Worm (Caenorhabditis elegans) whole organism, L4 larva: ENCODE results near the gene C25E10.4.

ENCODE experiments used
- D1046.2 ChIP-seq: fragments of 200-800 bp; sonication (Bioruptor generic); IDR thresholded peaks from 2 replicates; pipeline ENCODE4 v1.3.6; 2022; ENCODE audit warnings: missing genetic modification characterization, missing compliant biosample characterization
- F10B5.3 ChIP-seq: sonication (generic microtip); optimal IDR thresholded peaks from 2 replicates; lab custom pipeline; 2016; ENCODE audit warnings: mild to moderate bottlenecking, missing genetic modification characterization, missing compliant biosample characterization
- F26F4.8 ChIP-seq: fragments of 200-800 bp; sonication (Bioruptor generic); conservative IDR thresholded peaks from 2 replicates; pipeline ENCODE4 v1.3.6; 2022; ENCODE audit warnings: missing genetic modification characterization, missing compliant biosample characterization
- F37D6.2 ChIP-seq: sonication (generic microtip); optimal IDR thresholded peaks from 2 replicates; lab custom pipeline; 2016; ENCODE audit warnings: mild to moderate bottlenecking, missing genetic modification characterization, missing compliant biosample characterization
- F44E2.7 ChIP-seq: fragments of 200-800 bp; sonication (Bioruptor generic); IDR thresholded peaks from 2 replicates; pipeline ENCODE4 v2.1.2; 2022; ENCODE audit warnings: missing genetic modification characterization, missing compliant biosample characterization
- Y105C5A.15 ChIP-seq: fragments of 200-800 bp; sonication (Bioruptor generic); IDR thresholded peaks from 2 replicates; pipeline ENCODE4 v1.3.6; 2022; ENCODE audit warnings: missing genetic modification characterization, missing compliant biosample characterization
- Y48G9A.11 ChIP-seq: fragments of 200-800 bp; sonication (Bioruptor generic); IDR thresholded peaks from 2 replicates; pipeline ENCODE4 v1.3.6; 2022; ENCODE audit warnings: missing genetic modification reagents, missing genetic modification characterization, missing compliant biosample characterization
- ZK546.5 ChIP-seq, 2 experiments: sonication (generic microtip); optimal IDR thresholded peaks; 2 replicates each; lab custom pipeline; 2017; ENCODE audit warnings: missing biosample characterization in 2 of 2, missing genetic modification characterization in 2 of 2
- ama-1 ChIP-seq: fragments of 150-350 bp; optimal IDR thresholded peaks from 2 replicates; lab custom pipeline; 2014; ENCODE audit warnings: inconsistent platforms, mixed read lengths
- arid-1 ChIP-seq: fragments of 200-800 bp; sonication (Bioruptor generic); conservative IDR thresholded peaks from 2 replicates; pipeline ENCODE4 v1.3.6; 2022; ENCODE audit warnings: missing genetic modification reagents, missing genetic modification characterization, missing compliant biosample characterization
- ceh-28 ChIP-seq: fragments of 150-350 bp; optimal IDR thresholded peaks from 2 replicates; lab custom pipeline; 2014; ENCODE audit warnings: missing biosample characterization, missing genetic modification reagents, missing genetic modification characterization
- ceh-62 ChIP-seq: sonication (generic microtip); optimal IDR thresholded peaks from 2 replicates; lab custom pipeline; 2017; ENCODE audit warnings: missing biosample characterization, missing genetic modification characterization
- ceh-82 ChIP-seq: sonication (generic microtip); optimal IDR thresholded peaks from 2 replicates; lab custom pipeline; 2017; ENCODE audit warnings: missing biosample characterization, missing genetic modification characterization
- ctbp-1 ChIP-seq: fragments of 200-800 bp; sonication (Bioruptor generic); IDR thresholded peaks from 2 replicates; pipeline ENCODE4 v1.3.6; 2022; ENCODE audit warnings: missing genetic modification reagents, missing genetic modification characterization, missing compliant biosample characterization
- daf-16 ChIP-seq, 3 experiments: sonication (generic microtip); optimal IDR thresholded peaks; 2 replicates each; lab custom pipeline; 2016 to 2017; ENCODE audit warnings: missing genetic modification characterization in 3 of 3, missing genetic modification reagents in 3 of 3, mild to moderate bottlenecking in 2 of 3, missing compliant biosample characterization in 2 of 3, missing biosample characterization in 1 of 3, moderate library complexity in 1 of 3
- daf-19 ChIP-seq: fragments of 200-800 bp; sonication (Bioruptor generic); conservative IDR thresholded peaks from 2 replicates; pipeline ENCODE4 v1.3.6; 2022; ENCODE audit warnings: missing genetic modification characterization, missing compliant biosample characterization
- daf-8 ChIP-seq: fragments of 200-800 bp; sonication (Bioruptor generic); IDR thresholded peaks from 2 replicates; pipeline ENCODE4 v1.3.6; 2022; ENCODE audit warnings: missing genetic modification characterization, missing compliant biosample characterization
- dmd-6 ChIP-seq: fragments of 200-800 bp; sonication (Bioruptor generic); IDR thresholded peaks from 2 replicates; pipeline ENCODE4 v1.3.6; 2022; ENCODE audit warnings: missing genetic modification reagents, missing genetic modification characterization, missing compliant biosample characterization
- dmd-8 ChIP-seq: fragments of 200-800 bp; sonication (Bioruptor generic); IDR thresholded peaks from 2 replicates; pipeline ENCODE4 v1.3.6; 2022; ENCODE audit warnings: missing genetic modification characterization, missing compliant biosample characterization
- dmd-9 ChIP-seq: fragments of 200-800 bp; sonication (Bioruptor generic); IDR thresholded peaks from 2 replicates; pipeline ENCODE4 v1.3.6; 2022; ENCODE audit warnings: missing genetic modification reagents, missing genetic modification characterization, missing compliant biosample characterization
- dpl-1 ChIP-seq: fragments of 150-350 bp; optimal IDR thresholded peaks from 2 replicates; lab custom pipeline; 2014; ENCODE audit warnings: missing biosample characterization, missing genetic modification reagents, missing genetic modification characterization
- duxl-1 ChIP-seq: sonication (generic microtip); optimal IDR thresholded peaks from 2 replicates; lab custom pipeline; 2016; ENCODE audit warnings: mild to moderate bottlenecking, missing genetic modification characterization, moderate library complexity, missing compliant biosample characterization; ENCODE audit not compliant: poor library complexity
- lin-13 ChIP-seq: fragments of 150-350 bp; optimal IDR thresholded peaks from 2 replicates; lab custom pipeline; 2014; ENCODE audit warnings: missing biosample characterization, missing genetic modification reagents, missing genetic modification characterization
- lin-15B ChIP-seq: fragments of 150-350 bp; sonication (generic microtip); optimal IDR thresholded peaks from 3 replicates; lab custom pipeline; 2014; ENCODE audit warnings: missing biosample characterization, missing genetic modification characterization
- lin-39 ChIP-seq: fragments of 150-350 bp; optimal IDR thresholded peaks from 2 replicates; lab custom pipeline; 2014; ENCODE audit warnings: missing biosample characterization, missing genetic modification reagents, missing genetic modification characterization
- lir-3 ChIP-seq: sonication (generic microtip); optimal IDR thresholded peaks from 2 replicates; lab custom pipeline; 2016; ENCODE audit warnings: mild to moderate bottlenecking, missing genetic modification characterization, missing compliant biosample characterization
- mdt-29 ChIP-seq: fragments of 200-800 bp; sonication (Bioruptor generic); IDR thresholded peaks from 2 replicates; pipeline ENCODE4 v1.3.6; 2022; ENCODE audit warnings: missing genetic modification reagents, missing genetic modification characterization, missing compliant biosample characterization
- mes-2 ChIP-seq: sonication (generic microtip); optimal IDR thresholded peaks from 2 replicates; lab custom pipeline; 2016; ENCODE audit warnings: missing genotype, mild to moderate bottlenecking, missing genetic modification characterization, missing compliant biosample characterization; ENCODE audit not compliant: poor library complexity, severe bottlenecking
- mxl-2 ChIP-seq: fragments of 200-800 bp; sonication (Bioruptor generic); conservative IDR thresholded peaks from 2 replicates; pipeline ENCODE4 v1.3.6; 2022; ENCODE audit warnings: missing genetic modification reagents, missing genetic modification characterization, missing compliant biosample characterization
- nhr-10 ChIP-seq: fragments of 150-350 bp; optimal IDR thresholded peaks from 2 replicates; lab custom pipeline; 2014; ENCODE audit warnings: missing biosample characterization, missing genetic modification characterization
- nhr-102 ChIP-seq: sonication (generic microtip); optimal IDR thresholded peaks from 2 replicates; lab custom pipeline; 2016; ENCODE audit warnings: mild to moderate bottlenecking, missing genetic modification characterization, moderate library complexity, missing compliant biosample characterization
- nhr-237 ChIP-seq: sonication (generic microtip); optimal IDR thresholded peaks from 2 replicates; lab custom pipeline; 2017; ENCODE audit warnings: missing biosample characterization, missing genetic modification characterization
- nhr-28 ChIP-seq: fragments of 150-350 bp; optimal IDR thresholded peaks from 2 replicates; lab custom pipeline; 2014; ENCODE audit warnings: missing biosample characterization, missing genetic modification characterization
- nhr-42 ChIP-seq: fragments of 200-800 bp; sonication (Bioruptor generic); IDR thresholded peaks from 2 replicates; pipeline ENCODE4 v1.3.6; 2022; ENCODE audit warnings: missing genetic modification characterization, missing compliant biosample characterization
- nhr-76 ChIP-seq: fragments of 150-350 bp; optimal IDR thresholded peaks from 2 replicates; lab custom pipeline; 2014; ENCODE audit warnings: missing biosample characterization, missing genetic modification characterization
- nhr-77 ChIP-seq: fragments of 150-350 bp; optimal IDR thresholded peaks from 2 replicates; lab custom pipeline; 2014; ENCODE audit warnings: missing biosample characterization, missing genetic modification characterization
- php-3 ChIP-seq: fragments of 200-800 bp; sonication (Bioruptor generic); IDR thresholded peaks from 2 replicates; pipeline ENCODE4 v1.3.6; 2022; ENCODE audit warnings: missing genetic modification reagents, missing genetic modification characterization, missing compliant biosample characterization
- rbr-2 ChIP-seq: sonication (generic microtip); optimal IDR thresholded peaks from 2 replicates; lab custom pipeline; 2016; ENCODE audit warnings: missing genotype, missing genetic modification characterization, missing compliant biosample characterization
- saeg-2 ChIP-seq: fragments of 200-800 bp; sonication (Bioruptor generic); IDR thresholded peaks from 2 replicates; pipeline ENCODE4 v1.3.6; 2022; ENCODE audit warnings: missing genetic modification reagents, missing genetic modification characterization, missing compliant biosample characterization
- sdz-12 ChIP-seq: fragments of 200-800 bp; sonication (Bioruptor generic); optimal IDR thresholded peaks from 2 replicates; lab custom pipeline; 2018; ENCODE audit warnings: mild to moderate bottlenecking, missing genetic modification characterization, missing compliant biosample characterization
- set-16 ChIP-seq: fragments of 200-800 bp; sonication (Bioruptor generic); IDR thresholded peaks from 2 replicates; pipeline ENCODE4 v1.3.6; 2022; ENCODE audit warnings: missing genetic modification reagents, missing genetic modification characterization, missing compliant biosample characterization
- snpc-1.2 ChIP-seq: fragments of 200-800 bp; sonication (Bioruptor generic); IDR thresholded peaks from 2 replicates; pipeline ENCODE4 v1.3.6; 2022; ENCODE audit warnings: missing genetic modification reagents, missing genetic modification characterization, missing compliant biosample characterization
- snpc-4 ChIP-seq: fragments of 150-350 bp; optimal IDR thresholded peaks from 2 replicates; lab custom pipeline; 2014; ENCODE audit warnings: missing biosample characterization, missing genetic modification characterization
- spr-1 ChIP-seq: sonication (generic microtip); optimal IDR thresholded peaks from 2 replicates; lab custom pipeline; 2016; ENCODE audit warnings: mild to moderate bottlenecking, missing genetic modification characterization, missing compliant biosample characterization
- tra-1 ChIP-seq: fragments of 200-800 bp; sonication (Bioruptor generic); IDR thresholded peaks from 2 replicates; pipeline ENCODE4 v1.3.6; 2022; ENCODE audit warnings: missing genetic modification reagents, missing genetic modification characterization, missing compliant biosample characterization
- unc-130 ChIP-seq: sonication (generic microtip); optimal IDR thresholded peaks from 2 replicates; lab custom pipeline; 2016; ENCODE audit warnings: missing genetic modification reagents, missing genetic modification characterization, missing compliant biosample characterization
- unc-62 ChIP-seq, 3 experiments: fragments of 150-350 bp in 1 of 3; sonication (generic microtip); optimal IDR thresholded peaks in 2 of 3; peaks in 1 of 3; 1 replicate in 1 of 3; 2 replicates in 2 of 3; lab custom pipeline; 2014 to 2017; ENCODE audit warnings: missing biosample characterization in 3 of 3, missing genetic modification characterization in 3 of 3, missing genetic modification reagents in 3 of 3, missing genotype in 1 of 3
- zfp-3 ChIP-seq: fragments of 200-800 bp; sonication (Bioruptor generic); conservative IDR thresholded peaks from 2 replicates; pipeline ENCODE4 v1.3.6; 2022; ENCODE audit warnings: missing genetic modification reagents, missing genetic modification characterization, missing compliant biosample characterization

The C25E10.4 gene

ce11 chrV:9078067-9078581 is 44.8 kb downstream of the C25E10.4 start:
- TF ChIP-seq mes-2 (tag; lab: Kevin White, UChicago) (no peak), unc-62 (GFP tag; optimal IDR thresholded peaks at IDR 0.05 in 1 of 2; lab: Kevin White, UChicago) (peak in 1 of 2 experiments; percentile 53), unc-62 (tag; optimal IDR thresholded peaks at IDR 0.05; lab: Kevin White, UChicago) (no peak), arid-1 (no peak), set-16 (GFP tag; lab: Robert Waterston, UW) (no peak), ceh-62 (no peak), D1046.2 (GFP tag; lab: Robert Waterston, UW) (no peak), nhr-28 (tag; lab: Kevin White, UChicago) (peak; percentile 66), ceh-28 (tag; lab: Kevin White, UChicago) (no peak), snpc-4 (tag; lab: Kevin White, UChicago) (no peak), nhr-42 (no peak), daf-16 (GFP tag; optimal IDR thresholded peaks at IDR 0.05; lab: Kevin White, UChicago) (no peak), daf-16 (tag; optimal IDR thresholded peaks at IDR 0.05; lab: Kevin White, UChicago) (no peak), sdz-12 (no peak)

- peak; percentile 91 for TF ChIP-seq dmd-6
- no peak for TF ChIP-seq php-3 (GFP tag; lab: Robert Waterston, UW)
- no peak for TF ChIP-seq lin-13
- no peak for TF ChIP-seq daf-8 (GFP tag; lab: Robert Waterston, UW)
- TF ChIP-seq dmd-9 (GFP tag; lab: Robert Waterston, UW), result no peak
- TF ChIP-seq ceh-82 (tag; lab: Kevin White, UChicago), result no peak
- TF ChIP-seq F10B5.3, result no peak
- 0 out of 2 replicates have a peak, but pooled peaks have one; percentile 24 for TF ChIP-seq mdt-29 (GFP tag; lab: Robert Waterston, UW)
- TF ChIP-seq snpc-4 (tag; lab: Kevin White, UChicago), result no peak
- no peak for TF ChIP-seq D1046.2 (GFP tag; lab: Robert Waterston, UW)
- no peak for TF ChIP-seq F26F4.8 (GFP tag; lab: Robert Waterston, UW)
- no peak for TF ChIP-seq lir-3
- TF ChIP-seq zfp-3 (GFP tag; lab: Robert Waterston, UW), result no peak
- no peak for TF ChIP-seq spr-1 (tag; lab: Kevin White, UChicago)
- TF ChIP-seq duxl-1, result no peak
- no peak for TF ChIP-seq nhr-76 (tag; lab: Kevin White, UChicago)
- TF ChIP-seq daf-19, result no peak
- no peak for TF ChIP-seq mxl-2 (GFP tag; lab: Robert Waterston, UW)
- no peak for TF ChIP-seq rbr-2 (tag; lab: Kevin White, UChicago)
- TF ChIP-seq mes-2 (tag; lab: Kevin White, UChicago), result peak; percentile 33
- no peak for TF ChIP-seq nhr-237
- TF ChIP-seq tra-1 (GFP tag; lab: Robert Waterston, UW), result peak; percentile 44; the same call in 1 of the 2 replicates
- 0 out of 2 replicates have a peak, but pooled peaks have one; percentile 38 for TF ChIP-seq saeg-2 (GFP tag; lab: Robert Waterston, UW)
- no peak for TF ChIP-seq Y48G9A.11 (GFP tag; lab: Robert Waterston, UW)
- no peak for TF ChIP-seq ctbp-1 (GFP tag; lab: Robert Waterston, UW)
- no peak for TF ChIP-seq nhr-10 (tag; lab: Kevin White, UChicago)
- no peak for TF ChIP-seq nhr-77 (tag; lab: Kevin White, UChicago)
- TF ChIP-seq Y105C5A.15 (GFP tag; lab: Robert Waterston, UW), result no peak
- TF ChIP-seq F44E2.7 (GFP tag; lab: Robert Waterston, UW), result no peak
- TF ChIP-seq lin-15B (tag; lab: Kevin White, UChicago), result no peak
- TF ChIP-seq unc-130 (GFP tag; lab: Kevin White, UChicago), result no peak
- no peak for TF ChIP-seq ama-1 (lab: Kevin White, UChicago)
- TF ChIP-seq dpl-1, result no peak
- peak; percentile 75 for TF ChIP-seq nhr-102
- TF ChIP-seq ZK546.5 (tag; optimal IDR thresholded peaks at IDR 0.05; lab: Kevin White, UChicago), result no peak
- no peak for TF ChIP-seq snpc-1.2 (GFP tag; lab: Robert Waterston, UW)
- no peak for TF ChIP-seq dmd-8 (GFP tag; lab: Robert Waterston, UW)
- TF ChIP-seq F37D6.2 (tag; lab: Kevin White, UChicago), result no peak
- TF ChIP-seq lin-39 (tag; lab: Kevin White, UChicago), result no peak
Measured at ce11 chrV:9078815-9079525, 45.6 kb downstream of the C25E10.4 start.
